Worm (Caenorhabditis elegans) whole organism, L2 larva: ENCODE results near the gene vha-6.

Experiments used
- C34F6.9 ChIP-seq: fragments of 150-350 bp; optimal IDR thresholded peaks from 2 replicates; lab custom pipeline; 2014; ENCODE audit warnings: missing biosample characterization, missing genetic modification characterization
- F13H6.1 ChIP-seq: sonication (generic microtip); optimal IDR thresholded peaks from 2 replicates; lab custom pipeline; 2016; ENCODE audit warnings: missing genetic modification characterization, missing compliant biosample characterization
- R02D3.7 ChIP-seq: fragments of 150-350 bp; optimal IDR thresholded peaks from 2 replicates; lab custom pipeline; 2014; ENCODE audit warnings: missing biosample characterization, missing genetic modification characterization
- alr-1 ChIP-seq: fragments of 150-350 bp; optimal IDR thresholded peaks from 2 replicates; lab custom pipeline; 2014; ENCODE audit warnings: missing biosample characterization, missing genetic modification characterization
- aly-2 ChIP-seq: fragments of 150-350 bp; optimal IDR thresholded peaks from 2 replicates; lab custom pipeline; 2014; ENCODE audit warnings: missing biosample characterization, missing genetic modification characterization
- ama-1 ChIP-seq: fragments of 150-350 bp; optimal IDR thresholded peaks from 2 replicates; lab custom pipeline; 2018; ENCODE audit warnings: inconsistent platforms
- blmp-1 ChIP-seq: sonication (generic microtip); optimal IDR thresholded peaks from 2 replicates; lab custom pipeline; 2017; ENCODE audit warnings: missing genetic modification characterization, mild to moderate bottlenecking, missing compliant biosample characterization, antibody characterized with exemption, moderate library complexity; ENCODE audit not compliant: insufficient read depth
- ceh-16 ChIP-seq: fragments of 150-350 bp; optimal IDR thresholded peaks from 2 replicates; lab custom pipeline; 2014; ENCODE audit warnings: missing biosample characterization, missing genetic modification characterization
- ceh-82 ChIP-seq: fragments of 150-350 bp; optimal IDR thresholded peaks from 2 replicates; lab custom pipeline; 2014; ENCODE audit warnings: missing biosample characterization, missing genetic modification characterization
- crh-2 ChIP-seq: sonication (generic microtip); optimal IDR thresholded peaks from 2 replicates; lab custom pipeline; 2017; ENCODE audit warnings: missing biosample characterization, missing genetic modification characterization
- dmd-4 ChIP-seq: sonication (generic microtip); optimal IDR thresholded peaks from 2 replicates; lab custom pipeline; 2017; ENCODE audit warnings: missing biosample characterization, missing genetic modification characterization
- egl-27 ChIP-seq: sonication (generic microtip); optimal IDR thresholded peaks from 3 replicates; lab custom pipeline; 2017; ENCODE audit warnings: missing biosample characterization, missing genetic modification reagents, missing genetic modification characterization
- elt-1 ChIP-seq: fragments of 150-350 bp; optimal IDR thresholded peaks from 2 replicates; lab custom pipeline; 2014; ENCODE audit warnings: missing biosample characterization, missing genetic modification characterization
- elt-3 ChIP-seq: sonication (generic microtip); optimal IDR thresholded peaks from 2 replicates; lab custom pipeline; 2017; ENCODE audit warnings: missing biosample characterization, missing genetic modification characterization
- gmeb-1 ChIP-seq: fragments of 150-350 bp; optimal IDR thresholded peaks from 2 replicates; lab custom pipeline; 2014; ENCODE audit warnings: missing biosample characterization, missing genetic modification characterization
- lin-11 ChIP-seq: fragments of 150-350 bp; sonication (generic microtip); optimal IDR thresholded peaks from 2 replicates; lab custom pipeline; 2014; ENCODE audit warnings: missing biosample characterization, missing genetic modification characterization, inconsistent platforms, mixed read lengths
- lin-13 ChIP-seq: fragments of 150-350 bp; optimal IDR thresholded peaks from 2 replicates; lab custom pipeline; 2014; ENCODE audit warnings: missing biosample characterization, missing genetic modification reagents, missing genetic modification characterization
- lin-39 ChIP-seq: fragments of 150-350 bp; optimal IDR thresholded peaks from 2 replicates; lab custom pipeline; 2014; ENCODE audit warnings: missing biosample characterization, missing genetic modification reagents, missing genetic modification characterization
- lsy-2 ChIP-seq, 2 experiments: fragments of 150-350 bp in 1 of 2; sonication (generic microtip) in 1 of 2; optimal IDR thresholded peaks; 2 replicates each; lab custom pipeline; 2014 to 2017; ENCODE audit warnings: missing biosample characterization in 2 of 2, missing genetic modification characterization in 2 of 2
- mab-5 ChIP-seq: fragments of 150-350 bp; optimal IDR thresholded peaks from 2 replicates; lab custom pipeline; 2014; ENCODE audit warnings: missing biosample characterization, missing genetic modification characterization
- mbf-1 ChIP-seq: sonication (generic microtip); optimal IDR thresholded peaks from 2 replicates; lab custom pipeline; 2017; ENCODE audit warnings: missing biosample characterization, missing genetic modification characterization
- mdl-1 ChIP-seq, 2 experiments: fragments of 150-350 bp in 1 of 2; sonication (generic microtip) in 1 of 2; optimal IDR thresholded peaks; 2 replicates each; lab custom pipeline; 2017; ENCODE audit warnings: missing biosample characterization in 2 of 2, missing genetic modification characterization in 2 of 2
- nhr-10 ChIP-seq: sonication (generic microtip); optimal IDR thresholded peaks from 2 replicates; lab custom pipeline; 2017; ENCODE audit warnings: missing biosample characterization, missing genetic modification characterization
- nhr-11 ChIP-seq: fragments of 150-350 bp; optimal IDR thresholded peaks from 2 replicates; lab custom pipeline; 2014; ENCODE audit warnings: missing biosample characterization, missing genetic modification characterization
- nhr-12 ChIP-seq: fragments of 150-350 bp; optimal IDR thresholded peaks from 2 replicates; lab custom pipeline; 2014; ENCODE audit warnings: missing biosample characterization, missing genetic modification characterization
- nhr-129 ChIP-seq: fragments of 150-350 bp; optimal IDR thresholded peaks from 2 replicates; lab custom pipeline; 2014; ENCODE audit warnings: missing biosample characterization, missing genetic modification characterization
- nhr-21 ChIP-seq: fragments of 150-350 bp; optimal IDR thresholded peaks from 2 replicates; lab custom pipeline; 2014; ENCODE audit warnings: missing biosample characterization, missing genetic modification characterization
- nhr-237 ChIP-seq: fragments of 150-350 bp; optimal IDR thresholded peaks from 2 replicates; lab custom pipeline; 2014; ENCODE audit warnings: missing biosample characterization, missing genetic modification characterization
- nhr-25 ChIP-seq: fragments of 150-350 bp; sonication (generic microtip); optimal IDR thresholded peaks from 3 replicates; lab custom pipeline; 2014; ENCODE audit warnings: missing biosample characterization, missing genetic modification characterization
- nhr-77 ChIP-seq: fragments of 150-350 bp; optimal IDR thresholded peaks from 2 replicates; lab custom pipeline; 2014; ENCODE audit warnings: missing biosample characterization, missing genetic modification characterization
- peb-1 ChIP-seq: fragments of 150-350 bp; optimal IDR thresholded peaks from 2 replicates; lab custom pipeline; 2014; ENCODE audit warnings: missing biosample characterization, missing genetic modification characterization
- sem-4 ChIP-seq: fragments of 150-350 bp; optimal IDR thresholded peaks from 2 replicates; lab custom pipeline; 2014; ENCODE audit warnings: missing biosample characterization, missing genetic modification reagents, missing genetic modification characterization
- skn-1 ChIP-seq: sonication (generic microtip); optimal IDR thresholded peaks from 2 replicates; lab custom pipeline; 2017; ENCODE audit warnings: missing biosample characterization, missing genetic modification characterization
- sma-3 ChIP-seq: sonication (generic microtip); optimal IDR thresholded peaks from 2 replicates; lab custom pipeline; 2016; ENCODE audit warnings: missing genetic modification reagents, missing genetic modification characterization, missing compliant biosample characterization
- snpc-4 ChIP-seq: fragments of 150-350 bp; optimal IDR thresholded peaks from 2 replicates; lab custom pipeline; 2014; ENCODE audit warnings: missing biosample characterization, missing genetic modification characterization
- unc-39 ChIP-seq: fragments of 150-350 bp; optimal IDR thresholded peaks from 2 replicates; lab custom pipeline; 2014; ENCODE audit warnings: missing biosample characterization, missing genetic modification characterization
- unc-55 ChIP-seq: fragments of 150-350 bp; sonication (generic microtip); optimal IDR thresholded peaks from 3 replicates; lab custom pipeline; 2014; ENCODE audit warnings: missing biosample characterization, missing genetic modification reagents, missing genetic modification characterization
- unc-62 ChIP-seq: fragments of 150-350 bp; optimal IDR thresholded peaks from 2 replicates; lab custom pipeline; 2014; ENCODE audit warnings: missing biosample characterization, missing genetic modification reagents, missing genetic modification characterization
- zag-1 ChIP-seq: fragments of 150-350 bp; optimal IDR thresholded peaks from 2 replicates; lab custom pipeline; 2014; ENCODE audit warnings: missing biosample characterization, missing genetic modification characterization
- ztf-1 ChIP-seq: fragments of 200-800 bp; sonication (Bioruptor generic); conservative IDR thresholded peaks from 2 replicates; pipeline ENCODE4 v1.3.6; 2022; ENCODE audit warnings: missing genetic modification characterization, missing compliant biosample characterization
- ztf-11 ChIP-seq: sonication (generic microtip); optimal IDR thresholded peaks from 2 replicates; lab custom pipeline; 2017; ENCODE audit warnings: missing biosample characterization, missing genetic modification characterization
- ztf-4 ChIP-seq: fragments of 150-350 bp; optimal IDR thresholded peaks from 2 replicates; lab custom pipeline; 2014; ENCODE audit warnings: missing biosample characterization, missing genetic modification characterization

The vha-6 gene

DNA sequence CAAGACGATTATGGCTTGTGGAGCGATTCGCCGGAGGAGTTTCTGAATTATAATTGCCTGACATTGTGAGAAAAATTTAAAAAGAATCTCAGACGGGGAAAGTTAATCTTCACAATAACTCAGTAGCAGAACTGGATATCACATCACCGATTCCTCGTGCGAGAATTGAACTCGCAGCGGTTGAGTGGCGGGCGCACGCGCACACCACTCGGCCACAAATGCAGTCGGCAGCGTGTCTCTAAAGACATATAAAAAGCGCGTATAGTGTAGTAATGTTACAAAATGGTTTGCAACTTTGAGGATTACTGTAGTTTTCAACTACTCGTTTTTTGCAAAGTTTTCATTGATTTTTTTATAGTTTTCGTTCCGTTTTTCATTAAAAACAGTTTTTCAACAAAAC lies 46.3 kb upstream of the vha-6 start (continued):
- TF ChIP-seq blmp-1 (tag; lab: Kevin White, UChicago) (no peak), ceh-16 (peak; percentile 13), mbf-1 (tag; lab: Kevin White, UChicago) (no peak), nhr-237 (no peak), nhr-129 (tag; lab: Kevin White, UChicago) (peak; percentile 88), unc-55 (GFP tag; lab: Kevin White, UChicago) (peak; percentile 74), nhr-12 (no peak), ceh-82 (peak; percentile 59)

DNA sequence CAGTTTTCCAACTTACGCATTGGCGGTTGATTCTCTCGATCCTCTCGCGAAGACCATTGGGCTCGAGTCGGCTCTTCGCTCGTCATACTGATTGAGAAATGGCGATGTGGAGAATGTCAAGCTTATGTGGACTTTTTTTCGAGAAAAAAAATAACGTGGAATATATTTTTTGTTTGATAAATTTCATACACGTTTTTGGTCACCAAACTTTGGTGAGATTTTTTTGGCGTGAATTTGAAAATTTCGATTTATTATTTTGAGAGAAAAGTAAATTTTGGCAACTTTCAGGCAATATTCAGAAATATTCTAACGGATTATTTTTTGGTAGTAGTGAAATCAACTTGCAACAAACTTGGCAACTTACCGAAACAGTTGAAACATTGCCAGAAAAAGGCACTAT lies 40.8 kb upstream of the vha-6 start, which contains the start of gene W02B12.12:
W02B12.12 (minus strand) TSS at position 101 of the 400 bp plus-strand sequence.
- TF ChIP-seq nhr-10 (tag; lab: Kevin White, UChicago) (no peak), sem-4 (tag; lab: Kevin White, UChicago) (no peak), nhr-11 (no peak), C34F6.9 (tag; lab: Kevin White, UChicago) (no peak), nhr-21 (tag; lab: Kevin White, UChicago) (no peak), sma-3 (GFP tag; lab: Kevin White, UChicago) (no peak), snpc-4 (tag; lab: Kevin White, UChicago) (no peak), unc-55 (GFP tag; lab: Kevin White, UChicago) (no peak), ztf-4 (tag; lab: Kevin White, UChicago) (no peak), zag-1 (tag; lab: Kevin White, UChicago) (no peak), crh-2 (no peak), nhr-77 (tag; lab: Kevin White, UChicago) (no peak), gmeb-1 (tag; lab: Kevin White, UChicago) (no peak), mbf-1 (tag; lab: Kevin White, UChicago) (no peak), lsy-2 (tag; optimal IDR thresholded peaks at IDR 0.05; lab: Kevin White, UChicago) (no peak), nhr-12 (no peak), nhr-237 (no peak), aly-2 (tag; lab: Kevin White, UChicago) (no peak)

DNA sequence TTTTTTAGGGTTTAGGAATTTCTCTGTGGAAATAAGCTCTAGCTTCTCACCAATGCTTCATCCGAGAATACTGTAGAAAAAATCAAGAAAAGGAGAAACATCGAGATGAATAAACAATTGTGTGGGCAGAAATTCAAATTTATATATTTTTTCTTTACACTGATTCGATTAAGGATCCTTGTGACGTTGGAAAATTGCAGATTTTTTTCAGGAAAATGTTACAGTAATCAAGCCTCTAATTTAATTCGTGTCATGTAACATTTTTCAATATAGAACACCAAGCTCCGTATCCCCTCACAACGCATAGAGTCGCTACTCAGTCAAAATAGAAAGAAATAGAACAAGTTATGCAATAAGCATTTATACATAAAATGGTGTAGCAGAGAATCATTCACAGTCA lies 38.2 kb upstream of the vha-6 start, which contains the start of gene W02B12.16:
W02B12.16 (minus strand) TSS at position 101 of the 400 bp plus-strand sequence.
- TF ChIP-seq C34F6.9 (tag; lab: Kevin White, UChicago) (no peak), R02D3.7 (tag; lab: Kevin White, UChicago) (no peak), mbf-1 (tag; lab: Kevin White, UChicago) (no peak), aly-2 (tag; lab: Kevin White, UChicago) (no peak), sem-4 (tag; lab: Kevin White, UChicago) (no peak), F13H6.1 (tag; lab: Kevin White, UChicago) (no peak), gmeb-1 (tag; lab: Kevin White, UChicago) (no peak), nhr-10 (tag; lab: Kevin White, UChicago) (no peak), lin-13 (no peak), unc-62 (no peak), nhr-21 (tag; lab: Kevin White, UChicago) (no peak), crh-2 (no peak), zag-1 (tag; lab: Kevin White, UChicago) (no peak), ceh-82 (no peak), alr-1 (no peak), sma-3 (GFP tag; lab: Kevin White, UChicago) (no peak)

DNA sequence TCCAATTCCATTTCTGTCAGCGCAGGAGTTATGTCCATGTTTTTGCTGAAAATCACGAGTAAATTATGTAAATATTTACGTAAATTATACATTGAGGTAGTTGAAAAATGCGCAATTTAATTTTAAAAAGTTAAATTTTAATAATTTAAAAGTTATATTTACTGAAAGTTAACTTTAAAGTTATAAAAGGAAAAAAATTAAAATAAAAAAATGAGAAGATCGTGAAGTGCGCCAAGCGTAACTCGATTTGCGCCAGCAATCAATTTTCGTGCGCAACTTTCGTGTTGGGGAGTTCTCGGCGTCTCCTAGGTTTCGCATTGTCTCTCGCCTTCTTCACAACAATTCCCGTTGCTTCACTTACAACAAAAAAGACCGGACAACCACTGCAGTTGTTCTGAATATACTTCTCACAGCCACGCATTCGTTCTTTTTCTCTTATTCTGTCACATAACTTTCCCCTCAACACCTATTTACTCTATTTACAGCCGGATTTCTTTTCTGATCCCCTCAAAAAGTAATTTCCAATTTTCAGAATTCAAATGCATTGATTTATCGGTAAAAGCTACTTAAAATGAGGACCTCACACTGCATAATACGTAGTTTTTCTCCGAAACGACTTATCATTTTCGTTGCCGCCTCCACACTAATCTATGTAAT lies 35.4 kb upstream of the vha-6 start, which contains the start of the genes metl-1 and W02B12.11:
metl-1 (minus strand) TSS at position 51 of the 657 bp plus-strand sequence.
W02B12.11 (plus strand) TSS at position 337 of the 657 bp plus-strand sequence.
- peak; percentile 88 for TF ChIP-seq sem-4 (tag; lab: Kevin White, UChicago)
- TF ChIP-seq skn-1: no peak
- no peak for TF ChIP-seq nhr-12
- TF ChIP-seq lin-39: no peak
- peak; percentile 90 for TF ChIP-seq C34F6.9 (tag; lab: Kevin White, UChicago)
- peak; percentile 79 for TF ChIP-seq ztf-4 (tag; lab: Kevin White, UChicago)
- no peak for TF ChIP-seq peb-1 (tag; lab: Kevin White, UChicago)
- TF ChIP-seq unc-55 (GFP tag; lab: Kevin White, UChicago): peak; percentile 87
- TF ChIP-seq lin-11 (tag; lab: Kevin White, UChicago): peak; percentile 79
- TF ChIP-seq elt-1: no peak
- TF ChIP-seq nhr-25 (tag; lab: Kevin White, UChicago): peak; percentile 87
- no peak for TF ChIP-seq nhr-77 (tag; lab: Kevin White, UChicago)
- peak; percentile 53 for TF ChIP-seq R02D3.7 (tag; lab: Kevin White, UChicago)
- TF ChIP-seq F13H6.1 (tag; lab: Kevin White, UChicago): peak; percentile 89
- no peak for TF ChIP-seq nhr-11
- TF ChIP-seq lin-13: peak; percentile 85
- peak; percentile 68 for TF ChIP-seq mab-5 (tag; lab: Kevin White, UChicago)
- TF ChIP-seq unc-39 (tag; lab: Kevin White, UChicago): no peak
- TF ChIP-seq nhr-237: no peak
- no peak for TF ChIP-seq elt-3 (tag; lab: Kevin White, UChicago)
- TF ChIP-seq egl-27 (tag; lab: Kevin White, UChicago): peak; percentile 32
- TF ChIP-seq sma-3 (GFP tag; lab: Kevin White, UChicago): peak; percentile 77
- no peak for TF ChIP-seq ztf-1 (GFP tag; lab: Robert Waterston, UW)
- TF ChIP-seq nhr-129 (tag; lab: Kevin White, UChicago): peak; percentile 62
- TF ChIP-seq blmp-1 (tag; lab: Kevin White, UChicago): peak; percentile 68
- TF ChIP-seq ama-1: peak; percentile 14
- no peak for TF ChIP-seq dmd-4
- no peak for TF ChIP-seq unc-62
- TF ChIP-seq gmeb-1 (tag; lab: Kevin White, UChicago): peak; percentile 87
- TF ChIP-seq lsy-2 (tag; optimal IDR thresholded peaks at IDR 0.05; lab: Kevin White, UChicago): peak; percentile 84 to 92
- no peak for TF ChIP-seq nhr-10 (tag; lab: Kevin White, UChicago)
- peak; percentile 82 for TF ChIP-seq nhr-21 (tag; lab: Kevin White, UChicago)
- no peak for TF ChIP-seq ztf-11
- no peak for TF ChIP-seq alr-1
- no peak for TF ChIP-seq zag-1 (tag; lab: Kevin White, UChicago)
- TF ChIP-seq mdl-1 (tag; optimal IDR thresholded peaks at IDR 0.05; lab: Kevin White, UChicago): no peak
